Fruit fly (Drosophila melanogaster) whole organism, adult: Measurements from ENCODE around the gene wg.

Source experiments
- CG11617 ChIP-seq: fragments of 200-800 bp; sonication (Bioruptor generic); optimal IDR thresholded peaks from 2 replicates; lab custom pipeline; 2017; ENCODE audit warnings: mild to moderate bottlenecking, missing biosample characterization, missing genetic modification reagents, missing genetic modification characterization
- CG12768 ChIP-seq: fragments of 200-800 bp; sonication (Bioruptor generic); optimal IDR thresholded peaks from 2 replicates; lab custom pipeline; 2017; ENCODE audit warnings: missing biosample characterization, missing genetic modification characterization, mild to moderate bottlenecking, moderate library complexity, missing genetic modification reagents
- CG14711 ChIP-seq: fragments of 200-800 bp; sonication (Bioruptor generic); optimal IDR thresholded peaks from 2 replicates; lab custom pipeline; 2018; ENCODE audit warnings: missing biosample characterization, mild to moderate bottlenecking, missing genetic modification characterization, moderate library complexity
- CG1620 ChIP-seq: fragments of 200-800 bp; sonication (Bioruptor generic); optimal IDR thresholded peaks from 2 replicates; lab custom pipeline; 2016; ENCODE audit warnings: missing biosample characterization, missing genetic modification characterization
- CG33017 ChIP-seq: fragments of 200-800 bp; sonication (Bioruptor generic); optimal IDR thresholded peaks from 2 replicates; lab custom pipeline; 2018; ENCODE audit warnings: missing biosample characterization, mild to moderate bottlenecking, missing genetic modification characterization, moderate library complexity
- CG5204 ChIP-seq: fragments of 200-800 bp; sonication (Bioruptor generic); optimal IDR thresholded peaks from 2 replicates; lab custom pipeline; 2016; ENCODE audit warnings: missing biosample characterization, missing genetic modification characterization
- CG7045 ChIP-seq: fragments of 200-800 bp; sonication (Bioruptor generic); optimal IDR thresholded peaks from 2 replicates; lab custom pipeline; 2017; ENCODE audit warnings: missing biosample characterization, mild to moderate bottlenecking, missing genetic modification characterization
- CG7101 ChIP-seq: fragments of 200-800 bp; sonication (Bioruptor generic); optimal IDR thresholded peaks from 2 replicates; lab custom pipeline; 2018; ENCODE audit warnings: missing biosample characterization, mild to moderate bottlenecking, missing genetic modification characterization, moderate library complexity
- Clk ChIP-seq: fragments of 200-800 bp; sonication (Bioruptor generic); optimal IDR thresholded peaks from 2 replicates; lab custom pipeline; 2017; ENCODE audit warnings: missing biosample characterization, missing genetic modification characterization
- Crg-1 ChIP-seq: fragments of 200-800 bp; sonication (Bioruptor generic); optimal IDR thresholded peaks from 2 replicates; lab custom pipeline; 2016; ENCODE audit warnings: missing biosample characterization, missing genetic modification characterization
- Hr96 ChIP-seq: fragments of 200-800 bp; sonication (Bioruptor generic); optimal IDR thresholded peaks from 2 replicates; lab custom pipeline; 2016; ENCODE audit warnings: missing biosample characterization, missing genetic modification characterization
- Mnt ChIP-seq: fragments of 200-800 bp; sonication (Bioruptor generic); optimal IDR thresholded peaks from 2 replicates; lab custom pipeline; 2016; ENCODE audit warnings: missing biosample characterization, mild to moderate bottlenecking, missing genetic modification characterization
- bab1 ChIP-seq: fragments of 200-800 bp; sonication (Bioruptor generic); optimal IDR thresholded peaks from 3 replicates; lab custom pipeline; 2019; ENCODE audit warnings: missing biosample characterization, mild to moderate bottlenecking, missing genetic modification characterization, moderate library complexity
- cic ChIP-seq: fragments of 200-800 bp; sonication (Bioruptor generic); optimal IDR thresholded peaks from 2 replicates; lab custom pipeline; 2017; ENCODE audit warnings: missing biosample characterization, mild to moderate bottlenecking, missing genetic modification characterization, moderate library complexity
- cnc ChIP-seq, 2 experiments: fragments of >200 bp; optimal IDR thresholded peaks; 2 replicates each; lab custom pipeline; 2017
- kay ChIP-seq: fragments of 200-800 bp; sonication (Bioruptor generic); peaks from one replicate; lab custom pipeline; 2016; ENCODE audit warnings: missing biosample characterization, missing genetic modification characterization, borderline replicate concordance
- ovo ChIP-seq: fragments of 200-800 bp; sonication (Bioruptor generic); optimal IDR thresholded peaks from 2 replicates; lab custom pipeline; 2016; ENCODE audit warnings: missing biosample characterization, missing genetic modification characterization
- pad ChIP-seq: fragments of 200-800 bp; sonication (Bioruptor generic); optimal IDR thresholded peaks from 3 replicates; lab custom pipeline; 2017; ENCODE audit warnings: missing biosample characterization, missing genetic modification characterization, mild to moderate bottlenecking, moderate library complexity, missing genetic modification reagents
- tj ChIP-seq: fragments of 200-800 bp; sonication (Bioruptor generic); optimal IDR thresholded peaks from 3 replicates; lab custom pipeline; 2017; ENCODE audit warnings: missing biosample characterization, mild to moderate bottlenecking, missing genetic modification characterization, moderate library complexity
- toe ChIP-seq: fragments of 200-800 bp; sonication (Bioruptor generic); optimal IDR thresholded peaks from 2 replicates; lab custom pipeline; 2016; ENCODE audit warnings: missing biosample characterization, missing genetic modification characterization

wg gene

dm6 chr2L:7306782-7307181, at the start of gene wg:
Gene wg (plus strand): TSS chr2L:7307159.
- TF ChIP-seq Mnt (no peak), CG33017 (tag; lab: Kevin White, UChicago) (no peak), CG12768 (no peak), cic (GFP tag; lab: Kevin White, UChicago) (no peak), Hr96 (GFP tag; lab: Kevin White, UChicago) (no peak), CG14711 (tag; lab: Kevin White, UChicago) (no peak), ovo (no peak), pad (GFP tag; lab: Kevin White, UChicago) (no peak)

DNA sequence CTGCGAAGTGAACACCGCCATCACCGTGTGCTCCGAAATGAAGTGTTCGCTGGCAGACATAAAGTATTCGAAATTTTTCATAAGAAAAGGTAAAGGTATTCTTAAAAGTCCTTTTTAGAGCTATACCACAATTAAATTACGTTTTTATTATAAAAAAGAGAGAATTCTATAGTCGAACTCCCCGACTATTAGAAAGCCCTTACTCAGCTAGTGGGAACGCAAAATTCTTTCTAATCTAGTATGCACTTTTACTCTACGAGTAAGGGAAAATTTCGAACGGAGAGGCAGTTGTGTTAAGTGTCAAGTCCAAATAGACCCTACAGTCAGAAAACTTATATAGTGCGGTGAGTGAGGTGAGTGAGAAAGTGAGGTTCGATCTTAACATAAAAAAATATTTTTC, 49.7 kb upstream of the wg start, which contains the start of gene CG31909:
CG31909 (plus strand) TSS at position 301 of the 400 bp plus-strand sequence.
- TF ChIP-seq kay (GFP tag; lab: Kevin White, UChicago) (peak; percentile 28), ovo (no peak)

DNA sequence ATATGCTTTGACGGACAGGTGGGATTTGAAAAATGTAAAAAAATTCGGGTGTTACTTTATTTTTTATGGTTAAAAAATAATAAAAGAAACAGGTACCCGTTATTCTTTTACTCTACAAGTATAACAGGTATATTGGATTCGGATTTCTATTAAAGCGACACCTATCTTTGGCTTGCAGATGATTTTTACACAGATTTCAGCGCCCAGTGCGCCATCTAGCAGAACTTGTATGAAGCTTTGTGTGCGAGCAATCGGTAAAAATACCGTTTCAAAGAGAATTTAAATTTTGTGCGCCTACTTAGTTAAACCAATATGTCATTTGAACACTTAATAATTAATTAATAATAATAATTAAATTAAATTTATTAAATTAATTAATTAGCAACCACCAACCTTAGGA, 48.9 kb upstream of the wg start:
- TF ChIP-seq kay (GFP tag; lab: Kevin White, UChicago): no peak
- TF ChIP-seq cic (GFP tag; lab: Kevin White, UChicago): no peak
- TF ChIP-seq pad (GFP tag; lab: Kevin White, UChicago): no peak
- TF ChIP-seq Hr96 (GFP tag; lab: Kevin White, UChicago): peak; percentile 20
- TF ChIP-seq CG11617: no peak
- TF ChIP-seq CG1620: peak; percentile 18
- no peak for TF ChIP-seq Clk
- no peak for TF ChIP-seq ovo
- no peak for TF ChIP-seq toe (GFP tag; lab: Kevin White, UChicago)
- TF ChIP-seq Mnt: no peak
- TF ChIP-seq CG5204 (GFP tag; lab: Kevin White, UChicago): no peak
- no peak for TF ChIP-seq Crg-1
- TF ChIP-seq CG33017 (tag; lab: Kevin White, UChicago): no peak
- TF ChIP-seq CG12768: no peak

- TF ChIP-seq CG7045: no peak
- no peak for TF ChIP-seq Hr96 (GFP tag; lab: Kevin White, UChicago)
- no peak for TF ChIP-seq Mnt
- no peak for TF ChIP-seq pad (GFP tag; lab: Kevin White, UChicago)
- TF ChIP-seq cic (GFP tag; lab: Kevin White, UChicago): no peak
- no peak for TF ChIP-seq CG5204 (GFP tag; lab: Kevin White, UChicago)
- TF ChIP-seq ovo: no peak
- no peak for TF ChIP-seq bab1 (GFP tag; lab: Kevin White, UChicago)
- no peak for TF ChIP-seq cnc (optimal IDR thresholded peaks at IDR 0.05; lab: Kevin White, UChicago)
- no peak for TF ChIP-seq Crg-1
- no peak for TF ChIP-seq kay (GFP tag; lab: Kevin White, UChicago)
- TF ChIP-seq CG12768: no peak
- no peak for TF ChIP-seq CG1620
- no peak for TF ChIP-seq CG11617
- no peak for TF ChIP-seq CG33017 (tag; lab: Kevin White, UChicago)
- TF ChIP-seq tj (GFP tag; lab: Kevin White, UChicago): no peak
- TF ChIP-seq CG7101 (tag; lab: Kevin White, UChicago): no peak
- no peak for TF ChIP-seq Clk
Measured at dm6 chr2L:7259500-7259899, 47.5 kb upstream of the wg start.

DNA sequence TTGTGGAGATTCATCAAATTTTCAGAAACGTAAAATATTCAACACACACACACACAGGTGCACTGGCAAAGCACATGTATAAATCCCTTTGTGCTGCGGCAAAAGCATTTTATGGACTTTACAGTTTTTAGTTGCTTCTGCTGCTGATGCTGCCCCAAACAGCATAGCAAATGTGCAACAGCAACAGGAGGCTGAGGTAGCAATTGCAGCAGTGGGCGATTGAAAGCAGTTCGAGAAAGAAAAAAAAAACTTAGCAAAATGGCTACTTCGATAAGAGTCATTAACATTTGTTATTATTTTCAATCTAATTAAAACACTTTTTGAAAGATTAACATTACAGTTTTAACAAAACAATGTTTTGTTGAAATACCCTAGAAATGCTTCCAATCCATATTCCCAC, 46.7 kb upstream of the wg start:
- TF ChIP-seq toe (GFP tag; lab: Kevin White, UChicago) (no peak), bab1 (GFP tag; lab: Kevin White, UChicago) (no peak), kay (GFP tag; lab: Kevin White, UChicago) (peak; percentile 72), CG14711 (tag; lab: Kevin White, UChicago) (no peak), Hr96 (GFP tag; lab: Kevin White, UChicago) (no peak), CG11617 (no peak), Crg-1 (no peak), pad (GFP tag; lab: Kevin White, UChicago) (no peak)

dm6 chr2L:7261989-7262388, 45.0 kb upstream of the wg start:
- TF ChIP-seq CG1620: no peak
- TF ChIP-seq CG7045: no peak
- no peak for TF ChIP-seq kay (GFP tag; lab: Kevin White, UChicago)
- no peak for TF ChIP-seq CG5204 (GFP tag; lab: Kevin White, UChicago)
- TF ChIP-seq CG33017 (tag; lab: Kevin White, UChicago): no peak
- TF ChIP-seq CG12768: no peak

dm6 chr2L:7262580-7262979, 44.4 kb upstream of the wg start:
- TF ChIP-seq cnc (optimal IDR thresholded peaks at IDR 0.05; lab: Kevin White, UChicago) (no peak), CG11617 (no peak), CG7045 (no peak), pad (GFP tag; lab: Kevin White, UChicago) (no peak), kay (GFP tag; lab: Kevin White, UChicago) (no peak), CG7101 (tag; lab: Kevin White, UChicago) (no peak), CG14711 (tag; lab: Kevin White, UChicago) (no peak), Clk (no peak), Crg-1 (no peak), CG1620 (no peak)

DNA sequence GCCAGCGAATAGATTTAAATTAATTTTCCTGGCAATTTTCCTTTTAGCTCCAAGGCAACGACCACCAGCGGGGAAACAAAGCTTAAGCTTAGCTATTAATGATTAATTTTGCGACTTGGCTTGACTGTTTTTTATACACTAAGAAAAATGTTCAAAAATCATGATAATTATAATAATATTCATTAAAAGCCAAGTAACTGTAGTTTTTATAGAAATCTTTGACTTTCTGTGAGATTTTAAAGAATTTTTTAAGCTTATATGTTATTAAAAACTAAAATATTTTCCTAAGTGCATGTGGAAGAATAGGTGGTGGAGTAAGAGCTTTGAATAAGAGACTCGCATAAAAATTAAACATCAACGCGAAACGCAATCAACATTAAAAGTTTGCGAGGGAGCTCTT, 42.6 kb upstream of the wg start:
- TF ChIP-seq cnc (optimal IDR thresholded peaks at IDR 0.05; lab: Kevin White, UChicago) (no peak), kay (GFP tag; lab: Kevin White, UChicago) (no peak), Mnt (no peak), toe (GFP tag; lab: Kevin White, UChicago) (no peak), CG5204 (GFP tag; lab: Kevin White, UChicago) (no peak), bab1 (GFP tag; lab: Kevin White, UChicago) (no peak), CG12768 (no peak), Clk (no peak), CG11617 (no peak)
